Fruit fly (Drosophila melanogaster): ENCODE data around the gene Tm2.

Gene Tm2

dm6 chr3R:15342926-15343685, 33.1 kb downstream of the Tm2 start, which contains the start of gene Nagk (continued):
- peak; percentile 32 for TF ChIP-seq CG3407 (GFP tag; optimal IDR thresholded peaks at IDR 0.05)
- peak; percentile 44 for TF ChIP-seq bab2 (GFP tag; optimal IDR thresholded peaks at IDR 0.05)
- 0 out of 2 replicates have a peak, but pooled peaks have one; percentile 5 for TF ChIP-seq CG11247 (GFP tag; IDR thresholded peaks at IDR 0.05)
- TF ChIP-seq chinmo (GFP tag; IDR thresholded peaks at IDR 0.05; ENCODE audit: partially characterized antibody) = peak; percentile 90; the same call in 2 of the 4 replicates
- no peak for TF ChIP-seq klu (GFP tag; IDR thresholded peaks at IDR 0.05)
- peak; percentile 12 for TF ChIP-seq crc (GFP tag; optimal IDR thresholded peaks at IDR 0.05)
- peak; percentile 43 for TF ChIP-seq ems (GFP tag; optimal IDR thresholded peaks at IDR 0.05)
- TF ChIP-seq abd-A (tag; optimal IDR thresholded peaks at IDR 0.05) = no peak
- TF ChIP-seq D19A (tag; optimal IDR thresholded peaks at IDR 0.05) = peak; percentile 24
- no peak for TF ChIP-seq Gsc (GFP tag; IDR thresholded peaks at IDR 0.05)
- 0 out of 2 replicates have a peak, but pooled peaks have one; percentile 5 for TF ChIP-seq dati (GFP tag; IDR thresholded peaks at IDR 0.05)
- no peak for TF ChIP-seq CG4730 (GFP tag; IDR thresholded peaks at IDR 0.05)
- peak; percentile 56 for TF ChIP-seq CG10274 (GFP tag; optimal IDR thresholded peaks at IDR 0.05)
- TF ChIP-seq chif (GFP tag; optimal IDR thresholded peaks at IDR 0.05) = peak; percentile 9 to 72
- peak; percentile 12 for TF ChIP-seq CG12942 (GFP tag; optimal IDR thresholded peaks at IDR 0.05)
- TF ChIP-seq CG2202 (tag; optimal IDR thresholded peaks at IDR 0.05) = peak; percentile 27
- TF ChIP-seq Tbp (GFP tag; optimal IDR thresholded peaks at IDR 0.05) = no peak
- no peak for TF ChIP-seq CG12769 (tag; optimal IDR thresholded peaks at IDR 0.05)
- TF ChIP-seq CG17361 (GFP tag; IDR thresholded peaks at IDR 0.05) = peak; percentile 88
- no peak for TF ChIP-seq CG12236 (GFP tag; optimal IDR thresholded peaks at IDR 0.05)
- peak; percentile 60 for TF ChIP-seq CG15269 (tag; optimal IDR thresholded peaks at IDR 0.05)
- TF ChIP-seq CG14441 (GFP tag; IDR thresholded peaks at IDR 0.05) = peak; percentile 29
- TF ChIP-seq CG12659 (GFP tag; optimal IDR thresholded peaks at IDR 0.05) = peak; percentile 66
- TF ChIP-seq Hand (GFP tag; optimal IDR thresholded peaks at IDR 0.05) = peak; percentile 12
- peak; percentile 71 for TF ChIP-seq CG4424 (GFP tag; optimal IDR thresholded peaks at IDR 0.05)
- peak; percentile 35 for TF ChIP-seq Ets97D (GFP tag; optimal IDR thresholded peaks at IDR 0.05)
- no peak for TF ChIP-seq nom (GFP tag; optimal IDR thresholded peaks at IDR 0.05)
- peak; percentile 14 for TF ChIP-seq CG15601 (tag; optimal IDR thresholded peaks at IDR 0.05)
- TF ChIP-seq CG3065 (GFP tag; optimal IDR thresholded peaks at IDR 0.05) = no peak
- TF ChIP-seq CG9797 (GFP tag; optimal IDR thresholded peaks at IDR 0.05) = no peak
- peak; percentile 77 for TF ChIP-seq CoRest (tag; optimal IDR thresholded peaks at IDR 0.05)
- TF ChIP-seq btn (GFP tag; optimal IDR thresholded peaks at IDR 0.05) = peak; percentile 9
- no peak for TF ChIP-seq Lpt (GFP tag; optimal IDR thresholded peaks at IDR 0.05)
- peak in 1 of 3 experiments; percentile 71 for TF ChIP-seq lola (GFP tag; optimal IDR thresholded peaks at IDR 0.05)
- TF ChIP-seq Mes4 (GFP tag; optimal IDR thresholded peaks at IDR 0.05) = peak; percentile 31
- TF ChIP-seq ci (GFP tag; IDR thresholded peaks at IDR 0.05) = peak; percentile 71
- TF ChIP-seq CG5245 (GFP tag; optimal IDR thresholded peaks at IDR 0.05) = peak; percentile 16
- TF ChIP-seq CG8944 (GFP tag; optimal IDR thresholded peaks at IDR 0.05) = peak; percentile 35
- TF ChIP-seq MESR4 (GFP tag; optimal IDR thresholded peaks at IDR 0.05) = peak; percentile 56
- peak; percentile 29 for TF ChIP-seq ewg (GFP tag; optimal IDR thresholded peaks at IDR 0.05)
- TF ChIP-seq vvl (GFP tag; IDR thresholded peaks at IDR 0.05) = peak; percentile 13; the same call in 1 of the 2 replicates
- peak; percentile 41 for TF ChIP-seq cato (GFP tag; optimal IDR thresholded peaks at IDR 0.05; ENCODE audit: borderline replicate concordance)
- TF ChIP-seq Sry-δ (GFP tag; optimal IDR thresholded peaks at IDR 0.05) = peak; percentile 37
- TF ChIP-seq CG7987 (GFP tag; optimal IDR thresholded peaks at IDR 0.05) = no peak
- TF ChIP-seq kni (GFP tag; optimal IDR thresholded peaks at IDR 0.05) = no peak
- TF ChIP-seq wor (GFP tag; IDR thresholded peaks at IDR 0.05) = no peak
- no peak for TF ChIP-seq gsb (GFP tag; IDR thresholded peaks at IDR 0.05)
- TF ChIP-seq CG6791 (GFP tag; IDR thresholded peaks at IDR 0.05; ENCODE audit: partially characterized antibody) = peak; percentile 68; the same call in 2 of the 3 replicates
- TF ChIP-seq odd (GFP tag; optimal IDR thresholded peaks at IDR 0.05) = peak; percentile 68
